Worm (Caenorhabditis elegans) whole organism, L1 larva: ENCODE measurements around the gene mrpl-50.
A peak's percentile ranks its signal among the peaks of the same experiment; 100 is the strongest.

Experiments used
- C04F5.9 ChIP-seq: sonication (generic microtip); optimal IDR thresholded peaks from 2 replicates; lab custom pipeline; 2016; ENCODE audit warnings: missing genetic modification characterization, missing compliant biosample characterization
- C16A3.4 ChIP-seq: fragments of 150-350 bp; optimal IDR thresholded peaks from 2 replicates; lab custom pipeline; 2014; ENCODE audit warnings: missing biosample characterization, missing genetic modification characterization
- C34B4.2 ChIP-seq: sonication (generic microtip); optimal IDR thresholded peaks from 2 replicates; lab custom pipeline; 2017; ENCODE audit warnings: mild to moderate bottlenecking, missing genetic modification characterization, missing compliant biosample characterization
- F16B12.6 ChIP-seq: fragments of 150-350 bp; optimal IDR thresholded peaks from 2 replicates; lab custom pipeline; 2014; ENCODE audit warnings: missing biosample characterization, missing genetic modification characterization
- aha-1 ChIP-seq: fragments of 150-350 bp; optimal IDR thresholded peaks from 2 replicates; lab custom pipeline; 2014; ENCODE audit warnings: missing biosample characterization, missing genetic modification characterization
- aly-2 ChIP-seq: fragments of 150-350 bp; optimal IDR thresholded peaks from 2 replicates; lab custom pipeline; 2014; ENCODE audit warnings: missing biosample characterization, missing genetic modification characterization
- ama-1 ChIP-seq: fragments of 150-350 bp; optimal IDR thresholded peaks from 2 replicates; lab custom pipeline; 2014
- blmp-1 ChIP-seq: fragments of 150-350 bp; optimal IDR thresholded peaks from 2 replicates; lab custom pipeline; 2014; ENCODE audit warnings: missing biosample characterization, missing genetic modification characterization
- ceh-88 ChIP-seq: fragments of 200-800 bp; sonication (Bioruptor generic); IDR thresholded peaks from 2 replicates; pipeline ENCODE4 v1.3.6; 2022; ENCODE audit warnings: missing genetic modification characterization, missing compliant biosample characterization
- ceh-90 ChIP-seq: sonication (generic microtip); optimal IDR thresholded peaks from 2 replicates; lab custom pipeline; 2016; ENCODE audit warnings: missing genetic modification characterization, missing compliant biosample characterization
- ces-1 ChIP-seq: fragments of 150-350 bp; optimal IDR thresholded peaks from 2 replicates; lab custom pipeline; 2014; ENCODE audit warnings: missing biosample characterization, missing genetic modification reagents, missing genetic modification characterization
- dpl-1 ChIP-seq, 3 experiments: fragments of 150-350 bp in 2 of 3; sonication (generic microtip) in 1 of 3; optimal IDR thresholded peaks; 2 replicates each; lab custom pipeline; 2014 to 2017; ENCODE audit warnings: missing biosample characterization in 3 of 3, missing genetic modification characterization in 3 of 3, missing genetic modification reagents in 3 of 3
- dsc-1 ChIP-seq: sonication (generic microtip); optimal IDR thresholded peaks from 2 replicates; lab custom pipeline; 2016; ENCODE audit warnings: mild to moderate bottlenecking, missing genetic modification characterization, missing compliant biosample characterization
- efl-1 ChIP-seq, 4 experiments: fragments of 150-350 bp; optimal IDR thresholded peaks in 3 of 4; peaks in 1 of 4; 1 replicate in 1 of 4; 2 replicates in 3 of 4; lab custom pipeline; 2014; ENCODE audit warnings: missing biosample characterization in 2 of 4, missing genetic modification characterization in 2 of 4, missing genetic modification reagents in 2 of 4
- egl-13 ChIP-seq: sonication (generic microtip); optimal IDR thresholded peaks from 2 replicates; lab custom pipeline; 2016; ENCODE audit warnings: missing genotype, missing genetic modification reagents, missing genetic modification characterization, missing compliant biosample characterization
- egl-27 ChIP-seq, 2 experiments: fragments of 150-350 bp in 1 of 2; sonication (generic microtip); optimal IDR thresholded peaks; 3 replicates each; lab custom pipeline; 2017 to 2018; ENCODE audit warnings: missing biosample characterization in 2 of 2, missing genetic modification characterization in 2 of 2, missing genetic modification reagents in 2 of 2
- elt-2 ChIP-seq: sonication (generic microtip); optimal IDR thresholded peaks from 2 replicates; lab custom pipeline; 2016; ENCODE audit warnings: missing genetic modification characterization, mild to moderate bottlenecking, inconsistent platforms, missing compliant biosample characterization, missing genetic modification reagents
- elt-3 ChIP-seq, 6 experiments: fragments of 150-350 bp in 1 of 6; sonication (generic microtip); optimal IDR thresholded peaks; 2 replicates each; lab custom pipeline; 2017 to 2018; ENCODE audit warnings: missing biosample characterization in 6 of 6, missing genetic modification characterization in 6 of 6, inconsistent platforms in 1 of 6
- ets-5 ChIP-seq: fragments of 200-800 bp; sonication (Bioruptor generic); IDR thresholded peaks from 2 replicates; pipeline ENCODE4 v1.3.6; 2022; ENCODE audit warnings: missing genetic modification characterization, missing compliant biosample characterization
- fkh-10 ChIP-seq: sonication (generic microtip); optimal IDR thresholded peaks from 2 replicates; lab custom pipeline; 2017; ENCODE audit warnings: missing biosample characterization, missing genetic modification reagents, missing genetic modification characterization
- fkh-4 ChIP-seq: sonication (generic microtip); optimal IDR thresholded peaks from 2 replicates; lab custom pipeline; 2016; ENCODE audit warnings: missing compliant biosample characterization, missing genetic modification characterization, borderline replicate concordance
- fos-1 ChIP-seq: fragments of 150-350 bp; optimal IDR thresholded peaks from 2 replicates; lab custom pipeline; 2014; ENCODE audit warnings: missing biosample characterization, missing genetic modification characterization
- hlh-17 ChIP-seq: fragments of 200-800 bp; sonication (Bioruptor generic); optimal IDR thresholded peaks from 2 replicates; lab custom pipeline; 2018; ENCODE audit warnings: missing genetic modification characterization, mild to moderate bottlenecking, missing compliant biosample characterization, moderate library complexity, borderline replicate concordance
- irx-1 ChIP-seq: sonication (generic microtip); optimal IDR thresholded peaks from 2 replicates; lab custom pipeline; 2016; ENCODE audit warnings: missing genetic modification characterization, missing compliant biosample characterization
- lin-13 ChIP-seq: fragments of 150-350 bp; optimal IDR thresholded peaks from 2 replicates; lab custom pipeline; 2014; ENCODE audit warnings: missing biosample characterization, missing genetic modification reagents, missing genetic modification characterization
- lin-14 ChIP-seq: fragments of 200-800 bp; sonication (Bioruptor generic); optimal IDR thresholded peaks from 2 replicates; lab custom pipeline; 2018; ENCODE audit warnings: mild to moderate bottlenecking, missing genetic modification characterization, moderate library complexity, missing compliant biosample characterization
- lin-35 ChIP-seq, 2 experiments: fragments of 150-350 bp; optimal IDR thresholded peaks; 2 replicates each; lab custom pipeline; 2014; ENCODE audit warnings: missing biosample characterization in 2 of 2, missing genetic modification characterization in 2 of 2, missing genetic modification reagents in 2 of 2
- mdl-1 ChIP-seq, 2 experiments: fragments of 150-350 bp; optimal IDR thresholded peaks; 2 replicates each; lab custom pipeline; 2014 to 2017; ENCODE audit warnings: missing biosample characterization in 2 of 2, missing genetic modification characterization in 2 of 2, inconsistent platforms in 1 of 2
- mef-2 ChIP-seq: fragments of 150-350 bp; optimal IDR thresholded peaks from 2 replicates; lab custom pipeline; 2014; ENCODE audit warnings: missing biosample characterization, missing genetic modification characterization
- nhr-20 ChIP-seq: sonication (generic microtip); optimal IDR thresholded peaks from 2 replicates; lab custom pipeline; 2016; ENCODE audit warnings: mild to moderate bottlenecking, missing genetic modification characterization, missing compliant biosample characterization
- nhr-28 ChIP-seq: fragments of 150-350 bp; optimal IDR thresholded peaks from 2 replicates; lab custom pipeline; 2014; ENCODE audit warnings: missing biosample characterization, missing genetic modification characterization
- nhr-47 ChIP-seq: sonication (generic microtip); optimal IDR thresholded peaks from 2 replicates; lab custom pipeline; 2016; ENCODE audit warnings: mild to moderate bottlenecking, missing genetic modification characterization, moderate library complexity, missing compliant biosample characterization
- nhr-71 ChIP-seq: sonication (generic microtip); optimal IDR thresholded peaks from 2 replicates; lab custom pipeline; 2016; ENCODE audit warnings: mild to moderate bottlenecking, missing genetic modification characterization, moderate library complexity, missing compliant biosample characterization
- nhr-90 ChIP-seq: sonication (generic microtip); optimal IDR thresholded peaks from 2 replicates; lab custom pipeline; 2016; ENCODE audit warnings: mild to moderate bottlenecking, missing genetic modification characterization, missing compliant biosample characterization; ENCODE audit not compliant: poor library complexity
- pag-3 ChIP-seq: sonication (generic microtip); optimal IDR thresholded peaks from 2 replicates; lab custom pipeline; 2017; ENCODE audit warnings: missing genetic modification characterization, mild to moderate bottlenecking, missing compliant biosample characterization, antibody characterized with exemption, borderline replicate concordance; ENCODE audit not compliant: insufficient read depth
- rnt-1 ChIP-seq: sonication (generic microtip); optimal IDR thresholded peaks from 2 replicates; lab custom pipeline; 2016; ENCODE audit warnings: mild to moderate bottlenecking, missing genetic modification characterization, moderate library complexity, missing compliant biosample characterization
- snu-23 ChIP-seq: sonication (generic microtip); optimal IDR thresholded peaks from 2 replicates; lab custom pipeline; 2016; ENCODE audit warnings: missing genetic modification characterization, missing compliant biosample characterization
- sox-4 ChIP-seq: sonication (generic microtip); optimal IDR thresholded peaks from 2 replicates; lab custom pipeline; 2016; ENCODE audit warnings: missing genetic modification characterization, missing compliant biosample characterization
- sptf-1 ChIP-seq: fragments of 150-350 bp; optimal IDR thresholded peaks from 2 replicates; lab custom pipeline; 2014; ENCODE audit warnings: missing biosample characterization, missing genetic modification characterization
- sup-37 ChIP-seq: fragments of 200-800 bp; sonication (Bioruptor generic); optimal IDR thresholded peaks from 2 replicates; lab custom pipeline; 2018; ENCODE audit warnings: mild to moderate bottlenecking, missing genetic modification characterization, missing compliant biosample characterization
- swsn-7 ChIP-seq: sonication (generic microtip); optimal IDR thresholded peaks from 2 replicates; lab custom pipeline; 2016; ENCODE audit warnings: missing genetic modification characterization, missing compliant biosample characterization
- tlp-1 ChIP-seq: fragments of 150-350 bp; optimal IDR thresholded peaks from 2 replicates; lab custom pipeline; 2014; ENCODE audit warnings: missing biosample characterization, missing genetic modification characterization
- unc-86 ChIP-seq: sonication (generic microtip); optimal IDR thresholded peaks from 2 replicates; lab custom pipeline; 2016; ENCODE audit warnings: missing genetic modification characterization, missing compliant biosample characterization
- unc-98 ChIP-seq: fragments of 200-800 bp; sonication (Bioruptor generic); IDR thresholded peaks from 2 replicates; pipeline ENCODE4 v1.3.6; 2022; ENCODE audit warnings: missing genetic modification characterization, missing compliant biosample characterization
- ztf-11 ChIP-seq, 2 experiments: sonication (generic microtip); optimal IDR thresholded peaks; 2 replicates each; lab custom pipeline; 2016 to 2017; ENCODE audit warnings: missing genetic modification characterization in 2 of 2, missing biosample characterization in 1 of 2, missing compliant biosample characterization in 1 of 2

The mrpl-50 gene

DNA sequence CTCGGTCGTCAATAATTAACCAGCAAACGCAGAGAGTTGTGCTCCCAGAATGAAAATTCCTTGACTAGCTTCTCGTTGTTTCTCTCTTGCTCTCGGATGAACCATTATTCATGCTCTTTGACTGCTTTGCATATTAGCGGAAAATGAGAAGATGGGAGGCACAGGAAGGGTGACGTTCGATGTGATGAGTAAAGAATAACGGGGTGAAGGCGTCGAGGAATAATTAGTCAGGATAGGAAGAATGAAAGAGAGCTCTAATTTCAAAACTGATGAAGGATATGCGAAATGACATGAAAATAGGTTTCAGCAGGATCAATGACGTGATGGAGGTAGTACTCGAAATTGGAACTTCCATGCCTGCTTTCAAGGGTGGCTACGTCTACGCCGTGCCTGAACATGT, 21.6 kb downstream of the mrpl-50 start:
- TF ChIP-seq lin-14 (GFP tag; lab: Kevin White, UChicago) = peak; percentile 29
- TF ChIP-seq elt-2 (tag; lab: Kevin White, UChicago) = no peak
- TF ChIP-seq unc-86 (tag; lab: Kevin White, UChicago) = peak; percentile 65

DNA sequence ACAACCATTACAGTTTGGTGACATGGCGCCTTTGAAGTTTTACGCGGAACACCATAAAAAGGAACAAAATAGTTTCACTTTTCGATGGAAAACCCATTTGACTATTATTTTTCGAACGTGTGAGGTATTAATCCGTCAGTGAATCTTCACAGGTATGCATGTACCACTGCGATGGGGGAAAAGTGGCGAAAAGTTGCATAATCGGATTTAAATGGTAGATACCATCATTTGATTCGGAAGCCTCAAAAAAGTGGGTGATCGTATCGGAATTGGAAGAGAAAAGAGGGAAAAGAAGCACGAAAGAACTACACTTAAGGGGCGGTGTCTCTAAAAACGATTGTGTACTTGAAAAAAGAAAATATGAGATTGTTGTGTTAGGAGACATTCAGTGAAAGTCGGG, 24.1 kb downstream of the mrpl-50 start:
- no peak for TF ChIP-seq ama-1 (lab: Kevin White, UChicago)
- no peak for TF ChIP-seq nhr-20 (tag; lab: Kevin White, UChicago)
- TF ChIP-seq tlp-1 (tag; lab: Kevin White, UChicago) = no peak
- TF ChIP-seq snu-23 (GFP tag; lab: Kevin White, UChicago) = no peak
- peak; percentile 85 for TF ChIP-seq blmp-1 (tag; lab: Kevin White, UChicago)
- TF ChIP-seq egl-27 (tag; optimal IDR thresholded peaks at IDR 0.05; lab: Kevin White, UChicago) = no peak
- TF ChIP-seq, all 84 proteins: peak for 1

DNA sequence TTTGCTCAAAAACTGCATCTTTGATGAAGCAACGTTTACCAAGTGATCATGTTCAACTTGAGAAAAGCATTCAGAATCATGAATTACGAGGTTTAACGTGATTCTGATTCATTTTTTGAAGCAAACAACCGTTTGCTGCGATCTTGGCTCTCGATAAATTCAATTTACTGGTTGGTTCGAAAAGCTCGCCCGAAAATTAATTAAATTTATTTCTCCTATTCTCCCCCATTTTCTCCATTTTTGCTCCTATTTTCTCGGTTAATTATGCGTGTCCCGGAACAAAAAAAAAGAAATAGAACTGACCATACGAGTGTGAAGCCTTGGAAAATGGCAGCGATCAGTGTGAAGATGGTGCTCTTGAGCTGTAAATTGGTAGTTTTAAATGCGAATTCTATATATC, 27.3 kb downstream of the mrpl-50 start:
- TF ChIP-seq rnt-1 = no peak
- TF ChIP-seq nhr-47 (tag; lab: Kevin White, UChicago) = peak; percentile 3
- TF ChIP-seq lin-14 (GFP tag; lab: Kevin White, UChicago) = peak; percentile 61
- peak; percentile 6 for TF ChIP-seq ces-1 (GFP tag; lab: Kevin White, UChicago)

DNA sequence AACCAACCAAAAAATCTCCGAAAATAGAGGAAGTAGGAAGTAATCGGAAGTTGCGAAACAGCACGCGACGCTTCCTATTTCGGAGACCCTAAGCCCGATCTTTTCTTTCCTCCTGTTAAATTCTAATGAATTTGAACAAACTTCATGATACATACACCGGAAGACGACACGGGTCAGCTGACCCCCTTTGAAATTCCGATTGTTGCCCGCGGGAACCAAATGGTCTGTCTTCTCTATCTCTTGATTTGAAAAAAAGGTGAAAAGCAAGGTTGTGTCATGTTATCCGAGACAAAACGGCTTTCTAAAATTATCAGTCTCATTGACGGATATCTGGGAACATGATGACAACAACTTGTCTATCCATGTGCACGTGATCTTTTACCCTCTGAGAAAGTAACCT, 29.4 kb downstream of the mrpl-50 start:
- TF ChIP-seq nhr-20 (tag; lab: Kevin White, UChicago) (peak; percentile 53), nhr-71 (tag; lab: Kevin White, UChicago) (peak; percentile 89), C04F5.9 (no peak), ets-5 (no peak), swsn-7 (no peak), efl-1 (optimal IDR thresholded peaks at IDR 0.05; lab: Kevin White, UChicago) (peak in 1 of 2 experiments; percentile 32), efl-1 (GFP tag; optimal IDR thresholded peaks at IDR 0.05 in 1 of 2; lab: Kevin White, UChicago) (no peak), F16B12.6 (no peak), nhr-28 (no peak), dpl-1 (GFP tag; optimal IDR thresholded peaks at IDR 0.05; lab: Kevin White, UChicago) (peak in 1 of 3 experiments; percentile 14), egl-13 (no peak), aha-1 (no peak), sptf-1 (no peak), nhr-90 (tag; lab: Kevin White, UChicago) (no peak), unc-98 (GFP tag; lab: Robert Waterston, UW) (0 out of 2 replicates have a peak, but pooled peaks have one; percentile 3), aly-2 (no peak), sup-37 (GFP tag; lab: Kevin White, UChicago) (no peak), lin-35 (GFP tag; optimal IDR thresholded peaks at IDR 0.05; lab: Kevin White, UChicago) (no peak), pag-3 (tag; lab: Kevin White, UChicago) (no peak), mdl-1 (tag; optimal IDR thresholded peaks at IDR 0.05; lab: Kevin White, UChicago) (peak in 1 of 2 experiments; percentile 63), C16A3.4 (no peak), ceh-88 (GFP tag; lab: Robert Waterston, UW) (no peak), irx-1 (tag; lab: Kevin White, UChicago) (no peak), snu-23 (GFP tag; lab: Kevin White, UChicago) (peak; percentile 55), mef-2 (tag; lab: Kevin White, UChicago) (no peak), fos-1 (no peak), dsc-1 (tag; lab: Kevin White, UChicago) (no peak), blmp-1 (tag; lab: Kevin White, UChicago) (peak; percentile 81), ama-1 (lab: Kevin White, UChicago) (no peak), ceh-90 (tag; lab: Kevin White, UChicago) (no peak), elt-3 (tag; optimal IDR thresholded peaks at IDR 0.05; lab: Kevin White, UChicago) (no peak), ztf-11 (tag; optimal IDR thresholded peaks at IDR 0.05; lab: Kevin White, UChicago) (no peak), sox-4 (no peak), nhr-47 (tag; lab: Kevin White, UChicago) (peak; percentile 22), tlp-1 (tag; lab: Kevin White, UChicago) (no peak), lin-13 (peak; percentile 15), hlh-17 (GFP tag; lab: Kevin White, UChicago) (no peak), fkh-10 (GFP tag; lab: Kevin White, UChicago) (no peak), fkh-4 (tag; lab: Kevin White, UChicago) (no peak), C34B4.2 (tag; lab: Kevin White, UChicago) (no peak)
